Fruit fly (Drosophila melanogaster) Kc167 (cell line): ENCODE data around the gene CG7194.

Source experiments
- Myc ChIP-seq: fragments of >200 bp; optimal IDR thresholded peaks from 2 replicates; lab custom pipeline; 2017; ENCODE audit warnings: missing external identifiers
- Sin3A ChIP-seq: fragments of >200 bp; optimal IDR thresholded peaks from 2 replicates; lab custom pipeline; 2018; ENCODE audit warnings: missing external identifiers
- h ChIP-seq: fragments of >200 bp; optimal IDR thresholded peaks from 3 replicates; lab custom pipeline; 2018; ENCODE audit warnings: missing external identifiers
- insv ChIP-seq: fragments of >200 bp; optimal IDR thresholded peaks from 3 replicates; lab custom pipeline; 2018; ENCODE audit warnings: missing external identifiers
- psq ChIP-seq: fragments of >200 bp; optimal IDR thresholded peaks from 2 replicates; lab custom pipeline; 2017; ENCODE audit warnings: missing external identifiers
- ttk ChIP-seq: sonication (Bioruptor generic); optimal IDR thresholded peaks from 2 replicates; lab custom pipeline; 2017; ENCODE audit warnings: missing external identifiers

Gene CG7194

dm6 chr3L:8328283-8328682 is 24.4 kb upstream of the CG7194 start, which contains the start of gene CG34462:
TSS of gene CG34462 (plus strand) at chr3L:8328583.
- TF ChIP-seq Myc = no peak
- TF ChIP-seq psq (lab: Kevin White, UChicago) = no peak
- TF ChIP-seq h (lab: Kevin White, UChicago) = no peak
- no peak for TF ChIP-seq insv (lab: Kevin White, UChicago)

- TF ChIP-seq psq (lab: Kevin White, UChicago) = no peak
- no peak for TF ChIP-seq Sin3A
- no peak for TF ChIP-seq ttk
- no peak for TF ChIP-seq insv (lab: Kevin White, UChicago)
- TF ChIP-seq Myc = no peak
- TF ChIP-seq h (lab: Kevin White, UChicago) = no peak
Observed at dm6 chr3L:8325559-8325958, 21.7 kb upstream of the CG7194 start, which contains the start of gene CG34461. TSS of gene CG34461 (plus strand) at chr3L:8325859.

dm6 chr3L:8323817-8324216 is 20.0 kb upstream of the CG7194 start:
- TF ChIP-seq psq (lab: Kevin White, UChicago) = no peak
- TF ChIP-seq Sin3A = no peak
- TF ChIP-seq Myc = no peak
- TF ChIP-seq insv (lab: Kevin White, UChicago) = no peak
- TF ChIP-seq ttk = no peak
- TF ChIP-seq h (lab: Kevin White, UChicago) = no peak

dm6 chr3L:8320105-8320813 is 16.4 kb upstream of the CG7194 start, which contains the start of gene CG13670:
TSS of gene CG13670 (plus strand) at chr3L:8320763.
- TF ChIP-seq insv (lab: Kevin White, UChicago) (no peak), ttk (no peak)

- no peak for TF ChIP-seq Sin3A
- TF ChIP-seq Myc = no peak
- no peak for TF ChIP-seq insv (lab: Kevin White, UChicago)
- no peak for TF ChIP-seq psq (lab: Kevin White, UChicago)
- no peak for TF ChIP-seq h (lab: Kevin White, UChicago)
- no peak for TF ChIP-seq ttk
Observed at dm6 chr3L:8318916-8319506, 15.2 kb upstream of the CG7194 start, which contains the start of gene CG43059. TSS of gene CG43059 (minus strand) at chr3L:8318966.

dm6 chr3L:8315141-8315816 is 11.4 kb upstream of the CG7194 start, which contains the start of gene Cpsf6:
TSS of gene Cpsf6 (minus strand) at chr3L:8315502.
- no peak for TF ChIP-seq Sin3A
- TF ChIP-seq ttk = no peak
- TF ChIP-seq h (lab: Kevin White, UChicago) = no peak
- TF ChIP-seq Myc = no peak
- TF ChIP-seq psq (lab: Kevin White, UChicago) = no peak
- no peak for TF ChIP-seq insv (lab: Kevin White, UChicago)

dm6 chr3L:8314788-8315140 is 10.9 kb upstream of the CG7194 start:
- TF ChIP-seq h (lab: Kevin White, UChicago) (no peak), Myc (no peak), insv (lab: Kevin White, UChicago) (no peak), Sin3A (no peak), ttk (no peak), psq (lab: Kevin White, UChicago) (no peak)

- TF ChIP-seq h (lab: Kevin White, UChicago) (no peak), Sin3A (no peak), ttk (no peak), psq (lab: Kevin White, UChicago) (no peak), insv (lab: Kevin White, UChicago) (no peak), Myc (no peak)
Observed at dm6 chr3L:8312290-8312689, 8.4 kb upstream of the CG7194 start.

- no peak for TF ChIP-seq Myc
- no peak for TF ChIP-seq ttk
- no peak for TF ChIP-seq psq (lab: Kevin White, UChicago)
- no peak for TF ChIP-seq h (lab: Kevin White, UChicago)
- TF ChIP-seq Sin3A = no peak
- no peak for TF ChIP-seq insv (lab: Kevin White, UChicago)
Observed at dm6 chr3L:8308891-8309352, 5.1 kb upstream of the CG7194 start, which contains the start of gene BI-1. TSS of gene BI-1 (minus strand) at chr3L:8308941.

dm6 chr3L:8306880-8307279 is 3.0 kb upstream of the CG7194 start, which contains the start of gene Gr66a:
TSS of gene Gr66a (minus strand) at chr3L:8306980.
- TF ChIP-seq ttk (no peak), h (lab: Kevin White, UChicago) (no peak), insv (lab: Kevin White, UChicago) (no peak), Sin3A (no peak), Myc (no peak), psq (lab: Kevin White, UChicago) (no peak)

dm6 chr3L:8299224-8300130 is 4.4 kb downstream of the CG7194 start, which contains the start of the genes Arl5 and CG13671:
TSS of gene Arl5 (minus strand) at chr3L:8299839.
TSS of gene CG13671 (plus strand) at chr3L:8300064.
- TF ChIP-seq h (lab: Kevin White, UChicago) = no peak
- TF ChIP-seq psq (lab: Kevin White, UChicago) = no peak
- no peak for TF ChIP-seq ttk
- no peak for TF ChIP-seq Myc
- TF ChIP-seq Sin3A = no peak
- no peak for TF ChIP-seq insv (lab: Kevin White, UChicago)
